Fruit fly (Drosophila melanogaster) whole organism: Measurements from ENCODE around the gene RhoGAP93B.

Experiments
- CG8478 ChIP-seq: fragments of >200 bp; optimal IDR thresholded peaks from 2 replicates; lab custom pipeline; 2018; ENCODE audit warnings: inconsistent platforms
- Dll ChIP-seq: fragments of >200 bp; optimal IDR thresholded peaks from 2 replicates; lab custom pipeline; 2017
- EcR ChIP-seq, 2 experiments: fragments of >200 bp; optimal IDR thresholded peaks; 2 replicates each; lab custom pipeline; 2017; ENCODE audit warnings: missing biosample characterization in 2 of 2, missing genetic modification characterization in 2 of 2, missing genetic modification reagents in 2 of 2
- usp ChIP-seq: fragments of >200 bp; optimal IDR thresholded peaks from 2 replicates; lab custom pipeline; 2017; ENCODE audit warnings: missing biosample characterization, missing genetic modification characterization, mixed read lengths

DNA sequence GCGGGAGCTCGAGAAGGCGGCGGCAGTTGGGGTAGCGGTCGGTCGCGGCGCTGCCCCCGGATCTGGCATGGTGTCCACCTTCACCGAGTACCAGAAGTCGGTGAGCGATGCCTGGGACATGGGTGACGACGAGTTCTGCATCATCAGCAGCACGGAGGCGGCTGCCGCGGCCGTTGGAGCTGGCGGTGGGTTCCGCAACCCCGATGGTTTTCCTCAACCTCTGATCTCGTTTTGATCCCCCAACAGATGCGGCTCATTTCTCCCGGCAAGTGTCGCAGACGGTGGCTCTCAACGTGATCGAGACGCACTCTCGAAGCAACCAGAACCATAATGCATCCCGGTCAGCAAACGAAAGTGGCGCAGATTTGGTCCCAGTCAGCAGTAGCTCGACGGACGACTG lies 4.8 kb upstream of the RhoGAP93B start:
- TF ChIP-seq EcR (GFP tag; optimal IDR thresholded peaks at IDR 0.05; lab: Kevin White, UChicago) = no peak
- TF ChIP-seq Dll (lab: Kevin White, UChicago) = no peak
- TF ChIP-seq usp = no peak
- no peak for TF ChIP-seq CG8478 (lab: Kevin White, UChicago)
